Fruit fly (Drosophila melanogaster) whole organism, embryonic: ENCODE data around the gene Nct.

Source experiments
- CG10209 ChIP-seq: fragments of 200-800 bp; sonication (Bioruptor generic); optimal IDR thresholded peaks from 3 replicates; lab custom pipeline; 2017; ENCODE audit warnings: missing biosample characterization, mild to moderate bottlenecking, missing genetic modification characterization, missing genetic modification reagents
- CG1024 ChIP-seq: fragments of 200-800 bp; sonication (Bioruptor generic); IDR thresholded peaks from 2 replicates; pipeline ENCODE4 v1.3.6; 2022; ENCODE audit warnings: missing biosample characterization, missing genetic modification characterization
- CG10267 ChIP-seq: fragments of 200-800 bp; sonication (Bioruptor generic); optimal IDR thresholded peaks from 2 replicates; lab custom pipeline; 2018; ENCODE audit warnings: missing biosample characterization, mild to moderate bottlenecking, missing genetic modification characterization, moderate library complexity
- CG10274 ChIP-seq: fragments of 200-800 bp; sonication (Bioruptor generic); optimal IDR thresholded peaks from 3 replicates; lab custom pipeline; 2017; ENCODE audit warnings: missing biosample characterization, mild to moderate bottlenecking, missing genetic modification characterization
- CG12769 ChIP-seq: fragments of 200-800 bp; sonication (Bioruptor generic); optimal IDR thresholded peaks from 2 replicates; lab custom pipeline; 2019; ENCODE audit warnings: missing biosample characterization, mild to moderate bottlenecking, missing genetic modification characterization, moderate library complexity
- CG13287 ChIP-seq: fragments of 200-800 bp; sonication (Bioruptor generic); IDR thresholded peaks from 2 replicates; pipeline ENCODE4 v1.3.6; 2022; ENCODE audit warnings: missing biosample characterization, missing genetic modification characterization; ENCODE audit not compliant: partially characterized antibody
- CG14441 ChIP-seq: fragments of 200-800 bp; sonication (Bioruptor generic); IDR thresholded peaks from 2 replicates; pipeline ENCODE4 v1.3.6; 2022; ENCODE audit warnings: missing biosample characterization, missing genetic modification characterization
- CG16815 ChIP-seq: fragments of 200-800 bp; sonication (Bioruptor generic); optimal IDR thresholded peaks from 3 replicates; lab custom pipeline; 2017; ENCODE audit warnings: missing biosample characterization, mild to moderate bottlenecking, missing genetic modification characterization
- CG17186 ChIP-seq: fragments of 200-800 bp; sonication (Bioruptor generic); optimal IDR thresholded peaks from 3 replicates; lab custom pipeline; 2017; ENCODE audit warnings: missing biosample characterization, missing genetic modification reagents, missing genetic modification characterization
- CG17361 ChIP-seq: fragments of 200-800 bp; sonication (Bioruptor generic); IDR thresholded peaks from 3 replicates; pipeline ENCODE4 v1.3.6; 2022; ENCODE audit warnings: missing biosample characterization, missing genetic modification characterization
- CG18011 ChIP-seq: fragments of 200-800 bp; sonication (Bioruptor generic); optimal IDR thresholded peaks from 2 replicates; lab custom pipeline; 2017; ENCODE audit warnings: missing biosample characterization, missing genetic modification characterization, mild to moderate bottlenecking, moderate library complexity, missing genotype
- CG31441 ChIP-seq: fragments of 200-800 bp; sonication (Bioruptor generic); IDR thresholded peaks from 2 replicates; pipeline ENCODE4 v1.3.6; 2022; ENCODE audit warnings: missing biosample characterization, missing genetic modification characterization
- CG32532 ChIP-seq: fragments of 200-800 bp; sonication (Bioruptor generic); IDR thresholded peaks from 2 replicates; pipeline ENCODE4 v1.3.6; 2022; ENCODE audit warnings: missing biosample characterization, missing genetic modification characterization
- CG4328 ChIP-seq: fragments of 200-800 bp; sonication (Bioruptor generic); optimal IDR thresholded peaks from 3 replicates; lab custom pipeline; 2017; ENCODE audit warnings: missing biosample characterization, missing genetic modification reagents, missing genetic modification characterization
- CG4404 ChIP-seq: fragments of 200-800 bp; sonication (Bioruptor generic); IDR thresholded peaks from 2 replicates; pipeline ENCODE4 v1.3.6; 2022; ENCODE audit warnings: missing biosample characterization, missing genetic modification characterization
- CG6254 ChIP-seq: fragments of 200-800 bp; sonication (Bioruptor generic); optimal IDR thresholded peaks from 3 replicates; lab custom pipeline; 2017; ENCODE audit warnings: mild to moderate bottlenecking, missing biosample characterization, missing genetic modification reagents, missing genetic modification characterization
- CG6791 ChIP-seq: fragments of 200-800 bp; sonication (Bioruptor generic); IDR thresholded peaks from 3 replicates; pipeline ENCODE4 v1.3.6; 2022; ENCODE audit warnings: missing biosample characterization, missing genetic modification characterization; ENCODE audit not compliant: partially characterized antibody
- CG8089 ChIP-seq: fragments of 200-800 bp; sonication (Bioruptor generic); optimal IDR thresholded peaks from 3 replicates; lab custom pipeline; 2016; ENCODE audit warnings: missing biosample characterization, missing genetic modification characterization
- CG8281 ChIP-seq: fragments of 200-800 bp; sonication (Bioruptor generic); optimal IDR thresholded peaks from 2 replicates; lab custom pipeline; 2018; ENCODE audit warnings: missing biosample characterization, mild to moderate bottlenecking, missing genetic modification characterization, moderate library complexity
- CG8359 ChIP-seq: fragments of 200-800 bp; sonication (Bioruptor generic); optimal IDR thresholded peaks from 2 replicates; lab custom pipeline; 2017; ENCODE audit warnings: missing biosample characterization, mild to moderate bottlenecking, missing genetic modification characterization, borderline replicate concordance
- CkIIα-i1 ChIP-seq: fragments of 200-800 bp; sonication (Bioruptor generic); IDR thresholded peaks from 2 replicates; pipeline ENCODE4 v1.3.6; 2022; ENCODE audit warnings: missing biosample characterization, missing genetic modification characterization
- Dbx ChIP-seq: fragments of 200-800 bp; sonication (Bioruptor generic); IDR thresholded peaks from 3 replicates; pipeline ENCODE4 v1.3.6; 2022; ENCODE audit warnings: missing biosample characterization, missing genetic modification characterization
- Deaf1 ChIP-seq: fragments of 200-800 bp; optimal IDR thresholded peaks from 3 replicates; lab custom pipeline; 2019; ENCODE audit warnings: missing biosample characterization, mild to moderate bottlenecking, missing genetic modification characterization, moderate library complexity
- Dek ChIP-seq: fragments of 200-800 bp; sonication (Bioruptor generic); optimal IDR thresholded peaks from 3 replicates; lab custom pipeline; 2019; ENCODE audit warnings: missing biosample characterization, mild to moderate bottlenecking, missing genetic modification characterization, moderate library complexity
- Dip2 ChIP-seq: fragments of 200-800 bp; sonication (Bioruptor generic); IDR thresholded peaks from 2 replicates; pipeline ENCODE4 v1.3.6; 2022; ENCODE audit warnings: missing biosample characterization, missing genetic modification characterization
- Elba2 ChIP-seq: fragments of 200-800 bp; sonication (Bioruptor generic); optimal IDR thresholded peaks from 3 replicates; lab custom pipeline; 2016; ENCODE audit warnings: missing biosample characterization, missing genetic modification characterization
- MTF-1 ChIP-seq: fragments of 200-800 bp; sonication (Bioruptor generic); optimal IDR thresholded peaks from 2 replicates; lab custom pipeline; 2018; ENCODE audit warnings: missing biosample characterization, mild to moderate bottlenecking, missing genetic modification characterization, borderline replicate concordance
- NC2β ChIP-seq: fragments of 200-800 bp; sonication (Bioruptor generic); optimal IDR thresholded peaks from 2 replicates; lab custom pipeline; 2016; ENCODE audit warnings: missing biosample characterization, missing genetic modification characterization
- Ravus ChIP-seq: fragments of 200-800 bp; sonication (Bioruptor generic); IDR thresholded peaks from 2 replicates; pipeline ENCODE4 v1.3.6; 2022; ENCODE audit warnings: missing biosample characterization, missing genetic modification characterization
- ase ChIP-seq: fragments of 200-800 bp; sonication (Bioruptor generic); IDR thresholded peaks from 3 replicates; pipeline ENCODE4 v1.3.6; 2022; ENCODE audit warnings: missing biosample characterization, missing genetic modification characterization
- ato ChIP-seq: fragments of 200-800 bp; sonication (Bioruptor generic); IDR thresholded peaks from 2 replicates; pipeline ENCODE4 v1.3.6; 2022; ENCODE audit warnings: missing biosample characterization, missing genetic modification characterization; ENCODE audit not compliant: partially characterized antibody
- bowl ChIP-seq: fragments of 200-800 bp; sonication (Bioruptor generic); IDR thresholded peaks from 2 replicates; pipeline ENCODE4 v1.3.6; 2022; ENCODE audit warnings: missing biosample characterization, missing genetic modification characterization
- corto ChIP-seq: fragments of 200-800 bp; sonication (Bioruptor generic); optimal IDR thresholded peaks from 2 replicates; lab custom pipeline; 2016; ENCODE audit warnings: missing biosample characterization, mild to moderate bottlenecking, missing genetic modification characterization, moderate library complexity
- crc ChIP-seq: fragments of 200-800 bp; sonication (Bioruptor generic); optimal IDR thresholded peaks from 2 replicates; lab custom pipeline; 2016; ENCODE audit warnings: missing biosample characterization, missing genetic modification characterization
- dati ChIP-seq: fragments of 200-800 bp; sonication (Bioruptor generic); IDR thresholded peaks from 2 replicates; pipeline ENCODE4 v1.3.6; 2022; ENCODE audit warnings: missing biosample characterization, missing genetic modification characterization
- dm ChIP-seq: fragments of 200-800 bp; sonication (Bioruptor generic); optimal IDR thresholded peaks from 3 replicates; lab custom pipeline; 2016; ENCODE audit warnings: missing biosample characterization, missing genetic modification characterization
- dmrt99B ChIP-seq: fragments of 200-800 bp; sonication (Bioruptor generic); optimal IDR thresholded peaks from 2 replicates; lab custom pipeline; 2018; ENCODE audit warnings: missing biosample characterization, mild to moderate bottlenecking, missing genetic modification characterization, moderate library complexity
- emc ChIP-seq: fragments of 200-800 bp; sonication (Bioruptor generic); optimal IDR thresholded peaks from 2 replicates; lab custom pipeline; 2016; ENCODE audit warnings: missing biosample characterization, missing genetic modification characterization
- ems ChIP-seq: fragments of 200-800 bp; sonication (Bioruptor generic); optimal IDR thresholded peaks from 3 replicates; lab custom pipeline; 2016; ENCODE audit warnings: missing biosample characterization, missing genetic modification characterization
- gem ChIP-seq: fragments of 200-800 bp; sonication (Bioruptor generic); optimal IDR thresholded peaks from 2 replicates; lab custom pipeline; 2019; ENCODE audit warnings: missing biosample characterization, mild to moderate bottlenecking, missing genetic modification characterization, moderate library complexity
- grau ChIP-seq: fragments of 200-800 bp; optimal IDR thresholded peaks from 3 replicates; lab custom pipeline; 2019; ENCODE audit warnings: missing biosample characterization, mild to moderate bottlenecking, missing genetic modification characterization, moderate library complexity
- gsb ChIP-seq: fragments of 200-800 bp; sonication (Bioruptor generic); IDR thresholded peaks from 2 replicates; pipeline ENCODE4 v1.3.6; 2022; ENCODE audit warnings: missing biosample characterization, missing genetic modification characterization
- ham ChIP-seq: fragments of 200-800 bp; sonication (Bioruptor generic); IDR thresholded peaks from 2 replicates; pipeline ENCODE4 v1.3.6; 2022; ENCODE audit warnings: missing biosample characterization, missing genetic modification characterization
- nau ChIP-seq: fragments of 200-800 bp; sonication (Bioruptor generic); optimal IDR thresholded peaks from 3 replicates; lab custom pipeline; 2017; ENCODE audit warnings: missing biosample characterization, mild to moderate bottlenecking, missing genetic modification characterization, missing genetic modification reagents
- pnt ChIP-seq: fragments of 200-800 bp; sonication (Bioruptor generic); optimal IDR thresholded peaks from 3 replicates; lab custom pipeline; 2016; ENCODE audit warnings: missing biosample characterization, missing genetic modification characterization
- psq ChIP-seq: fragments of 200-800 bp; sonication (Bioruptor generic); optimal IDR thresholded peaks from 2 replicates; lab custom pipeline; 2017; ENCODE audit warnings: missing biosample characterization, missing genetic modification characterization
- sob ChIP-seq: fragments of 200-800 bp; sonication (Bioruptor generic); IDR thresholded peaks from 2 replicates; pipeline ENCODE4 v1.3.6; 2022; ENCODE audit warnings: missing biosample characterization, missing genetic modification characterization
- sr ChIP-seq: fragments of 200-800 bp; sonication (Bioruptor generic); IDR thresholded peaks from 3 replicates; pipeline ENCODE4 v1.3.6; 2022; ENCODE audit warnings: missing biosample characterization, missing genetic modification characterization
- zfh1 ChIP-seq: fragments of 200-800 bp; sonication (Bioruptor generic); IDR thresholded peaks from 3 replicates; pipeline ENCODE4 v1.3.6; 2022; ENCODE audit warnings: missing biosample characterization, missing genetic modification characterization

The Nct gene

dm6 chr3R:24893320-24893955 is 42.0 kb downstream of the Nct start (continued):
- 0 out of 3 replicates have a peak, but pooled peaks have one; percentile 44 for TF ChIP-seq ase (GFP tag; lab: Robert Waterston, UW)
- no peak for TF ChIP-seq CG18011 (GFP tag; lab: Kevin White, UChicago)
- no peak for TF ChIP-seq ham
- no peak for TF ChIP-seq CG17186 (GFP tag; lab: Kevin White, UChicago)
- TF ChIP-seq sr: no peak
- no peak for TF ChIP-seq ems (GFP tag; lab: Kevin White, UChicago)
- peak; percentile 66; the same call in 2 of the 3 replicates for TF ChIP-seq zfh1 (GFP tag; lab: Robert Waterston, UW)
- TF ChIP-seq bowl (GFP tag; lab: Robert Waterston, UW): 0 out of 2 replicates have a peak, but pooled peaks have one; percentile 14
- TF ChIP-seq psq (GFP tag; lab: Kevin White, UChicago): peak; percentile 21
- peak; percentile 88 for TF ChIP-seq grau (tag; lab: Kevin White, UChicago)
- peak; percentile 71 for TF ChIP-seq CG4404 (GFP tag; lab: Robert Waterston, UW)
- TF ChIP-seq CG8089 (GFP tag; lab: Kevin White, UChicago): no peak
- 0 out of 2 replicates have a peak, but pooled peaks have one; percentile 2 for TF ChIP-seq CG1024 (GFP tag; lab: Robert Waterston, UW)
- peak; percentile 12 for TF ChIP-seq pnt (GFP tag; lab: Kevin White, UChicago)
- TF ChIP-seq dati (GFP tag; lab: Robert Waterston, UW): no peak
- no peak for TF ChIP-seq crc (GFP tag; lab: Kevin White, UChicago)
- TF ChIP-seq Elba2 (GFP tag; lab: Kevin White, UChicago): no peak
- no peak for TF ChIP-seq CG12769 (tag; lab: Kevin White, UChicago)
- peak; percentile 92 for TF ChIP-seq dmrt99B (tag; lab: Kevin White, UChicago)
- TF ChIP-seq CG10267 (tag; lab: Kevin White, UChicago): peak; percentile 91
- TF ChIP-seq CG10274: peak; percentile 2
- no peak for TF ChIP-seq Dek
- no peak for TF ChIP-seq NC2β
- TF ChIP-seq dm: no peak
- peak; percentile 40 for TF ChIP-seq MTF-1 (GFP tag; lab: Kevin White, UChicago)
- TF ChIP-seq CG8359 (GFP tag; lab: Kevin White, UChicago): peak; percentile 58
- no peak for TF ChIP-seq CkIIα-i1 (GFP tag; lab: Robert Waterston, UW)
- 0 out of 2 replicates have a peak, but pooled peaks have one; percentile 13 for TF ChIP-seq ato
- TF ChIP-seq CG6254 (GFP tag; lab: Kevin White, UChicago): peak; percentile 57
- TF ChIP-seq Deaf1 (tag; lab: Kevin White, UChicago): peak; percentile 69
- peak; percentile 58 for TF ChIP-seq CG8281 (tag; lab: Kevin White, UChicago)
- TF ChIP-seq gsb (GFP tag; lab: Robert Waterston, UW): no peak
- TF ChIP-seq gem (tag; lab: Kevin White, UChicago): peak; percentile 94
- no peak for TF ChIP-seq nau
- peak; percentile 37 for TF ChIP-seq corto (GFP tag; lab: Kevin White, UChicago)
- TF ChIP-seq CG14441 (GFP tag; lab: Robert Waterston, UW): peak; percentile 62
- TF ChIP-seq CG31441: peak; percentile 97
- TF ChIP-seq CG32532 (GFP tag; lab: Robert Waterston, UW): peak; percentile 62; the same call in 1 of the 2 replicates
- no peak for TF ChIP-seq CG6791 (GFP tag; lab: Robert Waterston, UW)
- TF ChIP-seq Dip2 (GFP tag; lab: Robert Waterston, UW): no peak
- TF ChIP-seq CG10209 (GFP tag; lab: Kevin White, UChicago): peak; percentile 78
- peak; percentile 98 for TF ChIP-seq CG17361 (GFP tag; lab: Robert Waterston, UW)
- peak; percentile 78 for TF ChIP-seq CG16815
- 0 out of 3 replicates have a peak, but pooled peaks have one; percentile 53 for TF ChIP-seq Dbx (GFP tag; lab: Robert Waterston, UW)
- no peak for TF ChIP-seq emc (GFP tag; lab: Kevin White, UChicago)
- peak; percentile 17 for TF ChIP-seq Ravus (GFP tag; lab: Robert Waterston, UW)
- peak; percentile 68 for TF ChIP-seq CG4328
- no peak for TF ChIP-seq CG13287
- TF ChIP-seq sob: peak; percentile 37; the same call in 1 of the 2 replicates
